Worm (Caenorhabditis elegans) whole organism, mixed stage, embryonic: ENCODE results near the gene T04C10.3.
A peak's percentile ranks its signal among the peaks of the same experiment; 100 is the strongest.

Experiments
- mep-1 ChIP-seq: fragments of 150-350 bp; optimal IDR thresholded peaks from 2 replicates; lab custom pipeline; 2017; ENCODE audit warnings: missing biosample characterization, missing genetic modification reagents, missing genetic modification characterization, inconsistent platforms
- pha-4 ChIP-seq: fragments of 150-350 bp; optimal IDR thresholded peaks from 2 replicates; lab custom pipeline; 2018; ENCODE audit warnings: missing biosample characterization, missing genetic modification reagents, missing genetic modification characterization

Gene T04C10.3

ce11 chrX:14861752-14862151, 49.6 kb downstream of the T04C10.3 start, which contains the start of gene dmd-4:
Gene dmd-4 (minus strand): TSS chrX:14861852.
- TF ChIP-seq pha-4 (tag; lab: Kevin White, UChicago) (peak; percentile 23), mep-1 (no peak)
